Worm (Caenorhabditis elegans) whole organism, L1 larva: ENCODE measurements around the gene twk-2.

Experiments
- fkh-10 ChIP-seq: sonication (generic microtip); optimal IDR thresholded peaks from 2 replicates; lab custom pipeline; 2017; ENCODE audit warnings: missing biosample characterization, missing genetic modification reagents, missing genetic modification characterization
- fos-1 ChIP-seq: fragments of 150-350 bp; optimal IDR thresholded peaks from 2 replicates; lab custom pipeline; 2014; ENCODE audit warnings: missing biosample characterization, missing genetic modification characterization
- lin-39 ChIP-seq: fragments of 150-350 bp; optimal IDR thresholded peaks from 2 replicates; lab custom pipeline; 2014; ENCODE audit warnings: missing biosample characterization, missing genetic modification reagents, missing genetic modification characterization
- unc-86 ChIP-seq: sonication (generic microtip); optimal IDR thresholded peaks from 2 replicates; lab custom pipeline; 2016; ENCODE audit warnings: missing genetic modification characterization, missing compliant biosample characterization
- zag-1 ChIP-seq: fragments of 150-350 bp; optimal IDR thresholded peaks from 2 replicates; lab custom pipeline; 2014; ENCODE audit warnings: missing biosample characterization, missing genetic modification characterization

DNA sequence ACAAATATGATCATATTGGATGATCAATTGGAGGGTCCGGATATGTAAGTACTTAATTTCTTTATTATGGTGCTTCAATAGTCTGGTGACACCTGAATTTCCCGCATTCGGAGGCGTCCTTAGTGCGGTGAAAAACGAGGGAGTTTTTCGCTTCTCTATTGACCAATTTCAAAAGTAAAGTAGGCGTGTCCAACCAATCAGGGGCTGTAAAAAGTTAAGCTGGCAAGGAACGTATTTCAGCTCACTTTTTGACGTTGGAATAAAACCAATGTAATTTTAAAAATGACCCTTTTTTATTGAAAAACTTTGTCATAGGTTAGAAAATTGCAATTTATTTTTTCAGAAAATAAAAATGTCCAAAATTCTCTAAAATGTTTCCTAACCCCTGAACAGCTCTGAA lies 43.3 kb downstream of the twk-2 start:
- TF ChIP-seq zag-1 (tag; lab: Kevin White, UChicago), result no peak
- no peak for TF ChIP-seq unc-86 (tag; lab: Kevin White, UChicago)
- TF ChIP-seq lin-39 (tag; lab: Kevin White, UChicago), result no peak
- no peak for TF ChIP-seq fkh-10 (GFP tag; lab: Kevin White, UChicago)
- no peak for TF ChIP-seq fos-1
